Worm (Caenorhabditis elegans): ENCODE data around the gene cap-2.

DNA sequence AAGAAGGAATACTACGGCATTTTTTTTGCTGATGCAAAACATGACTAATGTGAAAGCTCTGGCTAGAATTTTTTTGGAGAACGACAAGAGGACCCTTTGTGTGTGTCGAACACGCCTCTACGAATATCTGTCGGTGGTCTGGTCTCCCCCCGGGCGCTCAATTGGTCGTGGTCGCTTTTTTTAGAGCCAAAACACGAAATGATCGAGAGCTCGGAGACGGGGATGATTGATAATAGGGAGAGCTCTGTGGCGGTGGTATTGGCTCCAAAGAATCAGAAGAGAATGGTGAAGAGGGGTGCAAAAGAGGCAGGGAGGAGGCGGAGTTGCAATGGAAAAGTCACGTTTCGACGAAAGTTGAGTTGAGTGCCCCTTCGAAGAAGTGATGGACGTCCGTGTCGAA, 39.4 kb upstream of the cap-2 start:
- TF ChIP-seq nhr-25 (tag; optimal IDR thresholded peaks at IDR 0.05), result no peak
- no peak for TF ChIP-seq fkh-10 (GFP tag; optimal IDR thresholded peaks at IDR 0.05)
- no peak for TF ChIP-seq ama-1 (optimal IDR thresholded peaks at IDR 0.05)
- no peak for TF ChIP-seq ZK546.5 (tag; optimal IDR thresholded peaks at IDR 0.05)
- TF ChIP-seq egl-27 (tag; optimal IDR thresholded peaks at IDR 0.05), result no peak
- TF ChIP-seq lin-39 (tag; optimal IDR thresholded peaks at IDR 0.05), result peak; percentile 84
- TF ChIP-seq nfya-1 (tag; optimal IDR thresholded peaks at IDR 0.05; ENCODE audit: insufficient read depth), result peak; percentile 24
- TF ChIP-seq nhr-76 (tag; optimal IDR thresholded peaks at IDR 0.05), result no peak
